Worm (Caenorhabditis elegans) whole organism, L1 larva: ENCODE data around the gene F42G2.7.

Source experiments
- ceh-8 ChIP-seq: fragments of 200-800 bp; sonication (Bioruptor generic); optimal IDR thresholded peaks from 2 replicates; lab custom pipeline; 2018; ENCODE audit warnings: mild to moderate bottlenecking, missing genetic modification characterization, moderate library complexity, missing compliant biosample characterization
- nhr-11 ChIP-seq: fragments of 150-350 bp; optimal IDR thresholded peaks from 2 replicates; lab custom pipeline; 2014; ENCODE audit warnings: missing biosample characterization, missing genetic modification characterization
- pag-3 ChIP-seq: sonication (generic microtip); optimal IDR thresholded peaks from 2 replicates; lab custom pipeline; 2017; ENCODE audit warnings: missing genetic modification characterization, mild to moderate bottlenecking, missing compliant biosample characterization, antibody characterized with exemption, borderline replicate concordance; ENCODE audit not compliant: insufficient read depth
- snpc-4 ChIP-seq: fragments of 150-350 bp; optimal IDR thresholded peaks from 2 replicates; lab custom pipeline; 2014; ENCODE audit warnings: missing biosample characterization, missing genetic modification characterization
- ztf-4 ChIP-seq: fragments of 150-350 bp; optimal IDR thresholded peaks from 2 replicates; lab custom pipeline; 2014; ENCODE audit warnings: missing biosample characterization, missing genetic modification characterization

- TF ChIP-seq ceh-8 = no peak
- TF ChIP-seq ztf-4 (tag; lab: Kevin White, UChicago) = no peak
- no peak for TF ChIP-seq snpc-4 (tag; lab: Kevin White, UChicago)
- no peak for TF ChIP-seq pag-3 (tag; lab: Kevin White, UChicago)
- no peak for TF ChIP-seq nhr-11 (tag; lab: Kevin White, UChicago)
Measured at ce11 chrII:2421185-2421584, 3.2 kb downstream of the F42G2.7 start.
